Fruit fly (Drosophila melanogaster) whole organism, embryonic: ENCODE measurements around the gene Max.

ENCODE experiments used
- ATbp ChIP-seq: fragments of 200-800 bp; sonication (Bioruptor generic); optimal IDR thresholded peaks from 2 replicates; lab custom pipeline; 2017; ENCODE audit warnings: missing biosample characterization, mild to moderate bottlenecking, missing genetic modification characterization, missing genetic modification reagents
- Aef1 ChIP-seq: fragments of 200-800 bp; sonication (Bioruptor generic); IDR thresholded peaks from 3 replicates; pipeline ENCODE4 v1.3.6; 2022; ENCODE audit warnings: missing biosample characterization, missing genetic modification characterization
- Atf3 ChIP-seq: fragments of 200-800 bp; sonication (Bioruptor generic); optimal IDR thresholded peaks from 3 replicates; lab custom pipeline; 2016; ENCODE audit warnings: missing biosample characterization, missing genetic modification characterization
- Bgb ChIP-seq: fragments of 200-800 bp; sonication (Bioruptor generic); IDR thresholded peaks from 2 replicates; pipeline ENCODE4 v1.3.6; 2022; ENCODE audit warnings: missing biosample characterization, missing genetic modification characterization; ENCODE audit not compliant: partially characterized antibody
- C15 ChIP-seq: fragments of 200-800 bp; sonication (Bioruptor generic); IDR thresholded peaks from 3 replicates; pipeline ENCODE4 v1.3.6; 2022; ENCODE audit warnings: missing biosample characterization, missing genetic modification characterization
- CG10543 ChIP-seq: fragments of 200-800 bp; sonication (Bioruptor generic); optimal IDR thresholded peaks from 3 replicates; lab custom pipeline; 2017; ENCODE audit warnings: missing biosample characterization, mild to moderate bottlenecking, missing genetic modification characterization, moderate library complexity
- CG11398 ChIP-seq: fragments of 200-800 bp; sonication (Bioruptor generic); optimal IDR thresholded peaks from 2 replicates; lab custom pipeline; 2016; ENCODE audit warnings: missing biosample characterization, missing genetic modification characterization
- CG12236 ChIP-seq: fragments of 200-800 bp; sonication (Bioruptor generic); optimal IDR thresholded peaks from 2 replicates; lab custom pipeline; 2016; ENCODE audit warnings: missing biosample characterization, missing genetic modification characterization
- CG12942 ChIP-seq: fragments of 200-800 bp; sonication (Bioruptor generic); optimal IDR thresholded peaks from 3 replicates; lab custom pipeline; 2016; ENCODE audit warnings: missing biosample characterization, missing genetic modification characterization
- CG14441 ChIP-seq: fragments of 200-800 bp; sonication (Bioruptor generic); IDR thresholded peaks from 2 replicates; pipeline ENCODE4 v1.3.6; 2022; ENCODE audit warnings: missing biosample characterization, missing genetic modification characterization
- CG15514 ChIP-seq: fragments of 200-800 bp; sonication (Bioruptor generic); optimal IDR thresholded peaks from 3 replicates; lab custom pipeline; 2017; ENCODE audit warnings: missing biosample characterization, missing genetic modification characterization, mild to moderate bottlenecking, moderate library complexity, missing genetic modification reagents
- CG15696 ChIP-seq: fragments of 200-800 bp; sonication (Bioruptor generic); optimal IDR thresholded peaks from 2 replicates; lab custom pipeline; 2019; ENCODE audit warnings: missing biosample characterization, mild to moderate bottlenecking, missing genetic modification characterization, moderate library complexity
- CG1647 ChIP-seq: fragments of 200-800 bp; sonication (Bioruptor generic); optimal IDR thresholded peaks from 3 replicates; lab custom pipeline; 2016; ENCODE audit warnings: missing biosample characterization, missing genetic modification characterization
- CG17328 ChIP-seq: fragments of 200-800 bp; sonication (Bioruptor generic); IDR thresholded peaks from 2 replicates; pipeline ENCODE4 v1.3.6; 2022; ENCODE audit warnings: missing biosample characterization, missing genetic modification characterization
- CG1792 ChIP-seq: fragments of 200-800 bp; sonication (Bioruptor generic); optimal IDR thresholded peaks from 2 replicates; lab custom pipeline; 2016; ENCODE audit warnings: missing biosample characterization, missing genetic modification characterization
- CG1832 ChIP-seq: fragments of 200-800 bp; sonication (Bioruptor generic); optimal IDR thresholded peaks from 2 replicates; lab custom pipeline; 2017; ENCODE audit warnings: missing biosample characterization, mild to moderate bottlenecking, missing genetic modification characterization, inconsistent platforms
- CG18764 ChIP-seq: fragments of 200-800 bp; sonication (Bioruptor generic); optimal IDR thresholded peaks from 3 replicates; lab custom pipeline; 2016; ENCODE audit warnings: missing biosample characterization, missing genetic modification characterization
- CG2889 ChIP-seq: fragments of 200-800 bp; sonication (Bioruptor generic); IDR thresholded peaks from 3 replicates; pipeline ENCODE4 v1.3.6; 2022; ENCODE audit warnings: missing biosample characterization, missing genetic modification characterization
- CG31365 ChIP-seq: fragments of 200-800 bp; sonication (Bioruptor generic); optimal IDR thresholded peaks from 2 replicates; lab custom pipeline; 2018; ENCODE audit warnings: missing biosample characterization, mild to moderate bottlenecking, missing genetic modification characterization
- CG31388 ChIP-seq: fragments of 200-800 bp; sonication (Bioruptor generic); optimal IDR thresholded peaks from 2 replicates; lab custom pipeline; 2016; ENCODE audit warnings: missing biosample characterization, missing genetic modification characterization
- CG4404 ChIP-seq: fragments of 200-800 bp; sonication (Bioruptor generic); IDR thresholded peaks from 2 replicates; pipeline ENCODE4 v1.3.6; 2022; ENCODE audit warnings: missing biosample characterization, missing genetic modification characterization
- CG6689 ChIP-seq: fragments of 200-800 bp; sonication (Bioruptor generic); IDR thresholded peaks from 2 replicates; pipeline ENCODE4 v1.3.6; 2022; ENCODE audit warnings: missing biosample characterization, missing genetic modification characterization
- CG9817 ChIP-seq: fragments of 200-800 bp; sonication (Bioruptor generic); optimal IDR thresholded peaks from 2 replicates; lab custom pipeline; 2018; ENCODE audit warnings: missing biosample characterization, mild to moderate bottlenecking, missing genetic modification characterization, moderate library complexity
- CHES-1-like ChIP-seq: fragments of 200-800 bp; sonication (Bioruptor generic); optimal IDR thresholded peaks from 2 replicates; lab custom pipeline; 2016; ENCODE audit warnings: missing biosample characterization, missing genetic modification characterization
- Camta ChIP-seq: fragments of 200-800 bp; sonication (Bioruptor generic); optimal IDR thresholded peaks from 2 replicates; lab custom pipeline; 2016; ENCODE audit warnings: missing biosample characterization, missing genetic modification characterization
- Chrac-16 ChIP-seq: fragments of 200-800 bp; sonication (Bioruptor generic); optimal IDR thresholded peaks from 3 replicates; lab custom pipeline; 2016; ENCODE audit warnings: missing biosample characterization, missing genetic modification characterization
- HLH3B ChIP-seq: fragments of 200-800 bp; sonication (Bioruptor generic); IDR thresholded peaks from 2 replicates; pipeline ENCODE4 v1.3.6; 2022; ENCODE audit warnings: missing biosample characterization, missing genetic modification characterization
- Hmr ChIP-seq: fragments of 200-800 bp; sonication (Bioruptor generic); optimal IDR thresholded peaks from 3 replicates; lab custom pipeline; 2017; ENCODE audit warnings: mild to moderate bottlenecking, missing biosample characterization, missing genetic modification reagents, missing genetic modification characterization
- MBD-R2 ChIP-seq: fragments of 200-800 bp; sonication (Bioruptor generic); IDR thresholded peaks from 2 replicates; pipeline ENCODE4 v1.3.6; 2022; ENCODE audit warnings: missing biosample characterization, missing genetic modification characterization
- MTF-1 ChIP-seq: fragments of 200-800 bp; sonication (Bioruptor generic); optimal IDR thresholded peaks from 2 replicates; lab custom pipeline; 2018; ENCODE audit warnings: missing biosample characterization, mild to moderate bottlenecking, missing genetic modification characterization, borderline replicate concordance
- Max ChIP-seq: fragments of 200-800 bp; sonication (Bioruptor generic); optimal IDR thresholded peaks from 2 replicates; lab custom pipeline; 2016; ENCODE audit warnings: missing biosample characterization, mild to moderate bottlenecking, missing genetic modification characterization
- NC2α ChIP-seq: fragments of 200-800 bp; sonication (Bioruptor generic); optimal IDR thresholded peaks from 2 replicates; lab custom pipeline; 2016; ENCODE audit warnings: missing biosample characterization, missing genetic modification characterization
- Sry-δ ChIP-seq: fragments of 200-800 bp; sonication (Bioruptor generic); optimal IDR thresholded peaks from 2 replicates; lab custom pipeline; 2016; ENCODE audit warnings: missing biosample characterization, missing genetic modification characterization
- Vsx1 ChIP-seq: fragments of 200-800 bp; sonication (Bioruptor generic); optimal IDR thresholded peaks from 2 replicates; lab custom pipeline; 2017; ENCODE audit warnings: missing biosample characterization, mild to moderate bottlenecking, missing genetic modification characterization, missing genetic modification reagents
- amos ChIP-seq: fragments of 200-800 bp; sonication (Bioruptor generic); IDR thresholded peaks from 2 replicates; pipeline ENCODE4 v1.3.6; 2022; ENCODE audit warnings: missing biosample characterization, missing genetic modification characterization; ENCODE audit not compliant: partially characterized antibody
- cg ChIP-seq: fragments of 200-800 bp; sonication (Bioruptor generic); optimal IDR thresholded peaks from 3 replicates; lab custom pipeline; 2019; ENCODE audit warnings: missing biosample characterization, mild to moderate bottlenecking, missing genetic modification characterization, moderate library complexity
- chn ChIP-seq: fragments of 200-800 bp; sonication (Bioruptor generic); optimal IDR thresholded peaks from 2 replicates; lab custom pipeline; 2016; ENCODE audit warnings: missing biosample characterization, missing genetic modification characterization
- crol ChIP-seq: fragments of 200-800 bp; sonication (Bioruptor generic); IDR thresholded peaks from 2 replicates; pipeline ENCODE4 v1.3.6; 2022; ENCODE audit warnings: missing biosample characterization, missing genetic modification characterization
- dan ChIP-seq: fragments of 200-800 bp; sonication (Bioruptor generic); IDR thresholded peaks from 2 replicates; pipeline ENCODE4 v1.3.6; 2022; ENCODE audit warnings: missing biosample characterization, missing genetic modification characterization
- dati ChIP-seq: fragments of 200-800 bp; sonication (Bioruptor generic); IDR thresholded peaks from 2 replicates; pipeline ENCODE4 v1.3.6; 2022; ENCODE audit warnings: missing biosample characterization, missing genetic modification characterization
- emc ChIP-seq: fragments of 200-800 bp; sonication (Bioruptor generic); optimal IDR thresholded peaks from 2 replicates; lab custom pipeline; 2016; ENCODE audit warnings: missing biosample characterization, missing genetic modification characterization
- en ChIP-seq: fragments of 200-800 bp; sonication (Bioruptor generic); optimal IDR thresholded peaks from 2 replicates; lab custom pipeline; 2016; ENCODE audit warnings: missing biosample characterization, missing genetic modification characterization
- eyg ChIP-seq: fragments of 200-800 bp; sonication (Bioruptor generic); optimal IDR thresholded peaks from 3 replicates; lab custom pipeline; 2016; ENCODE audit warnings: missing biosample characterization, missing genetic modification characterization
- ham ChIP-seq: fragments of 200-800 bp; sonication (Bioruptor generic); IDR thresholded peaks from 2 replicates; pipeline ENCODE4 v1.3.6; 2022; ENCODE audit warnings: missing biosample characterization, missing genetic modification characterization
- rib ChIP-seq: fragments of 200-800 bp; sonication (Bioruptor generic); IDR thresholded peaks from 2 replicates; pipeline ENCODE4 v1.3.6; 2022; ENCODE audit warnings: missing biosample characterization, missing genetic modification characterization
- ro ChIP-seq: fragments of 200-800 bp; sonication (Bioruptor generic); IDR thresholded peaks from 2 replicates; pipeline ENCODE4 v1.3.6; 2022; ENCODE audit warnings: missing biosample characterization, missing genetic modification characterization
- sim ChIP-seq: fragments of 200-800 bp; sonication (Bioruptor generic); IDR thresholded peaks from 2 replicates; pipeline ENCODE4 v1.3.6; 2022; ENCODE audit warnings: missing biosample characterization, missing genetic modification characterization
- sqz ChIP-seq: fragments of 200-800 bp; sonication (Bioruptor generic); optimal IDR thresholded peaks from 3 replicates; lab custom pipeline; 2018; ENCODE audit warnings: missing biosample characterization, mild to moderate bottlenecking, missing genetic modification characterization
- tup ChIP-seq: fragments of 200-800 bp; sonication (Bioruptor generic); optimal IDR thresholded peaks from 2 replicates; lab custom pipeline; 2016; ENCODE audit warnings: missing biosample characterization, mild to moderate bottlenecking, missing genetic modification characterization, moderate library complexity
- tx ChIP-seq: fragments of 200-800 bp; sonication (Bioruptor generic); optimal IDR thresholded peaks from 2 replicates; lab custom pipeline; 2016; ENCODE audit warnings: missing biosample characterization, missing genetic modification characterization
- wor ChIP-seq: fragments of 200-800 bp; sonication (Bioruptor generic); IDR thresholded peaks from 2 replicates; pipeline ENCODE4 v1.3.6; 2022; ENCODE audit warnings: missing biosample characterization, missing genetic modification characterization

The Max gene

dm6 chr3L:19294613-19295299 is 30.8 kb upstream of the Max start (continued):
- no peak for TF ChIP-seq CG10543 (GFP tag; lab: Kevin White, UChicago)
- TF ChIP-seq Aef1 (GFP tag; lab: Robert Waterston, UW) = peak; percentile 58; the same call in 2 of the 3 replicates
- TF ChIP-seq amos (GFP tag; lab: Robert Waterston, UW) = no peak; the same call in 1 of the 2 replicates
- TF ChIP-seq eyg (GFP tag; lab: Kevin White, UChicago) = no peak
- TF ChIP-seq ro = no peak
- TF ChIP-seq CG31365 (tag; lab: Kevin White, UChicago) = no peak
- peak; percentile 54 for TF ChIP-seq MBD-R2 (GFP tag; lab: Robert Waterston, UW)
- TF ChIP-seq emc (GFP tag; lab: Kevin White, UChicago) = no peak
- no peak for TF ChIP-seq CG2889 (GFP tag; lab: Robert Waterston, UW)
- TF ChIP-seq en (GFP tag; lab: Kevin White, UChicago) = no peak
- no peak for TF ChIP-seq CG6689
- TF ChIP-seq tup (GFP tag; lab: Kevin White, UChicago) = no peak
- TF ChIP-seq Vsx1 = no peak
- no peak for TF ChIP-seq C15 (GFP tag; lab: Robert Waterston, UW)
- no peak for TF ChIP-seq Max (GFP tag; lab: Kevin White, UChicago)
- TF ChIP-seq Camta (GFP tag; lab: Kevin White, UChicago) = no peak
- TF ChIP-seq tx = no peak
- TF ChIP-seq rib (GFP tag; lab: Robert Waterston, UW) = peak; percentile 18; the same call in 1 of the 2 replicates
- TF ChIP-seq CG1792 = no peak
- TF ChIP-seq sqz (GFP tag; lab: Kevin White, UChicago) = no peak
- TF ChIP-seq CHES-1-like (GFP tag; lab: Kevin White, UChicago) = no peak
- peak; percentile 88 for TF ChIP-seq Sry-δ (GFP tag; lab: Kevin White, UChicago)
- TF ChIP-seq CG18764 (GFP tag; lab: Kevin White, UChicago) = no peak
- no peak for TF ChIP-seq Bgb (GFP tag; lab: Robert Waterston, UW)
- no peak for TF ChIP-seq CG12236
- no peak for TF ChIP-seq chn (GFP tag; lab: Kevin White, UChicago)
- no peak for TF ChIP-seq CG31388 (GFP tag; lab: Kevin White, UChicago)
- TF ChIP-seq CG11398 = no peak
- TF ChIP-seq CG14441 = no peak
- TF ChIP-seq CG12942 = no peak
- TF ChIP-seq sim = no peak
- no peak for TF ChIP-seq ATbp (GFP tag; lab: Kevin White, UChicago)
- TF ChIP-seq dan = no peak
- TF ChIP-seq CG15696 (tag; lab: Kevin White, UChicago) = no peak
- no peak for TF ChIP-seq CG4404 (GFP tag; lab: Robert Waterston, UW)
- no peak for TF ChIP-seq CG9817 (tag; lab: Kevin White, UChicago)
- TF ChIP-seq CG1647 (GFP tag; lab: Kevin White, UChicago) = no peak
- TF ChIP-seq wor = no peak
- no peak for TF ChIP-seq MTF-1 (GFP tag; lab: Kevin White, UChicago)
- TF ChIP-seq CG15514 (GFP tag; lab: Kevin White, UChicago) = peak; percentile 33
- TF ChIP-seq Chrac-16 (GFP tag; lab: Kevin White, UChicago) = no peak
- no peak for TF ChIP-seq HLH3B
- TF ChIP-seq ham = no peak
- TF ChIP-seq crol (GFP tag; lab: Robert Waterston, UW) = peak; percentile 94
- no peak for TF ChIP-seq CG1832 (GFP tag; lab: Kevin White, UChicago)
- no peak for TF ChIP-seq Atf3 (GFP tag; lab: Kevin White, UChicago)
- TF ChIP-seq NC2α (GFP tag; lab: Kevin White, UChicago) = no peak
- TF ChIP-seq CG17328 (GFP tag; lab: Robert Waterston, UW) = no peak
- TF ChIP-seq dati (GFP tag; lab: Robert Waterston, UW) = no peak
- TF ChIP-seq cg (GFP tag; lab: Kevin White, UChicago) = no peak
- TF ChIP-seq Hmr = peak; percentile 1
